Worm (Caenorhabditis elegans): ENCODE data around the gene F58A3.4.

DNA sequence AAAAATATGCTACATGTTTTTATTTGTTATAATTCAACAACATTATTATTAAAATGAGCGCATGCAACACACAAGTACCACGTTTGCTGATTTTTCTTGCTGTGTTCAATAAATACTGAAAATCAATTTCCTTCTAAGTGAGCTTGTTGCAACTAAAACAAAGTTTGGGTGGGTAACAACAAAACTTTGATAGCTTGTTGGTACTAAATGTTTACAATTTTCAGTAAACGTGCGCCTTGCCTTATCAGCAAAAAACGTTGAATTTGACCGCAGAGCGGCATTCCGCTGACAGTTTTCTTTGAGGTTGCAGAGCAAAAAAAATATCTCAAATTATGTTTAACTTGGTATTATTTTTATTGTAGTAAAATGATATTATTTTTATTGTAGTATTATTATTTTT lies 29.1 kb downstream of the F58A3.4 start:
- TF ChIP-seq ceh-34 (tag; optimal IDR thresholded peaks at IDR 0.05) (no peak), hlh-30 (tag; optimal IDR thresholded peaks at IDR 0.05; ENCODE audit: insufficient read depth) (no peak), ttx-3 (tag; optimal IDR thresholded peaks at IDR 0.05) (no peak), pha-4 (tag; optimal IDR thresholded peaks at IDR 0.05) (no peak), ceh-9 (tag; optimal IDR thresholded peaks at IDR 0.05) (no peak), unc-55 (GFP tag; optimal IDR thresholded peaks at IDR 0.05) (no peak), F13H6.1 (tag; optimal IDR thresholded peaks at IDR 0.05) (no peak), fkh-10 (GFP tag; optimal IDR thresholded peaks at IDR 0.05) (no peak), ceh-22 (tag; optimal IDR thresholded peaks at IDR 0.05) (no peak)
